Fruit fly (Drosophila melanogaster) whole organism, embryonic: Measurements from ENCODE around the gene CG10638.
A peak's percentile ranks its signal among the peaks of the same experiment; 100 is the strongest.

ENCODE experiments used
- Awh ChIP-seq: fragments of 200-800 bp; sonication (Bioruptor generic); IDR thresholded peaks from 2 replicates; pipeline ENCODE4, ENCODE4 v1.3.6; 2022; ENCODE audit warnings: missing biosample characterization, missing genetic modification characterization
- BEAF-32 ChIP-seq: fragments of 200-800 bp; sonication (Bioruptor generic); optimal IDR thresholded peaks from 3 replicates; lab custom pipeline; 2017; ENCODE audit warnings: missing biosample characterization, missing genetic modification characterization, mild to moderate bottlenecking, moderate library complexity, missing genetic modification reagents
- BtbVII ChIP-seq: fragments of 200-800 bp; sonication (Bioruptor generic); optimal IDR thresholded peaks from 3 replicates; lab custom pipeline; 2017; ENCODE audit warnings: missing biosample characterization, mild to moderate bottlenecking, missing genetic modification characterization
- C15 ChIP-seq: fragments of 200-800 bp; sonication (Bioruptor generic); IDR thresholded peaks from 3 replicates; pipeline ENCODE4 v1.3.6; 2022; ENCODE audit warnings: missing biosample characterization, missing genetic modification characterization
- CG1024 ChIP-seq: fragments of 200-800 bp; sonication (Bioruptor generic); IDR thresholded peaks from 2 replicates; pipeline ENCODE4 v1.3.6; 2022; ENCODE audit warnings: missing biosample characterization, missing genetic modification characterization
- CG10565 ChIP-seq: fragments of 200-800 bp; sonication (Bioruptor generic); optimal IDR thresholded peaks from 3 replicates; lab custom pipeline; 2016; ENCODE audit warnings: missing biosample characterization, mild to moderate bottlenecking, missing genetic modification characterization
- CG11093 ChIP-seq: fragments of 200-800 bp; sonication (Bioruptor generic); IDR thresholded peaks from 3 replicates; pipeline ENCODE4 v1.3.6; 2022; ENCODE audit warnings: missing biosample characterization, missing genetic modification characterization
- CG14050 ChIP-seq: fragments of 200-800 bp; sonication (Bioruptor generic); IDR thresholded peaks from 3 replicates; pipeline ENCODE4 v1.3.6; 2022; ENCODE audit warnings: missing biosample characterization, missing genetic modification characterization
- CG15011 ChIP-seq: fragments of 200-800 bp; sonication (Bioruptor generic); optimal IDR thresholded peaks from 3 replicates; lab custom pipeline; 2018; ENCODE audit warnings: missing biosample characterization, mild to moderate bottlenecking, missing genetic modification characterization
- CG17612 ChIP-seq: fragments of 200-800 bp; sonication (Bioruptor generic); IDR thresholded peaks from 2 replicates; pipeline ENCODE4 v1.3.6; 2022; ENCODE audit warnings: missing biosample characterization, missing genetic modification characterization
- CG18262 ChIP-seq: fragments of 200-800 bp; optimal IDR thresholded peaks from 3 replicates; lab custom pipeline; 2019; ENCODE audit warnings: missing biosample characterization, mild to moderate bottlenecking, missing genetic modification characterization, moderate library complexity
- CG30020 ChIP-seq: fragments of 200-800 bp; optimal IDR thresholded peaks from 2 replicates; lab custom pipeline; 2019; ENCODE audit warnings: missing biosample characterization, mild to moderate bottlenecking, missing genetic modification characterization, moderate library complexity
- CG31388 ChIP-seq: fragments of 200-800 bp; sonication (Bioruptor generic); optimal IDR thresholded peaks from 2 replicates; lab custom pipeline; 2016; ENCODE audit warnings: missing biosample characterization, missing genetic modification characterization
- CG5245 ChIP-seq: fragments of 200-800 bp; sonication (Bioruptor generic); optimal IDR thresholded peaks from 3 replicates; lab custom pipeline; 2016; ENCODE audit warnings: missing biosample characterization, missing genetic modification characterization
- CG6254 ChIP-seq: fragments of 200-800 bp; sonication (Bioruptor generic); optimal IDR thresholded peaks from 3 replicates; lab custom pipeline; 2017; ENCODE audit warnings: mild to moderate bottlenecking, missing biosample characterization, missing genetic modification reagents, missing genetic modification characterization
- CG7372 ChIP-seq: fragments of 200-800 bp; sonication (Bioruptor generic); IDR thresholded peaks from 2 replicates; pipeline ENCODE4 v1.3.6; 2022; ENCODE audit warnings: missing biosample characterization, missing genetic modification characterization
- D19A ChIP-seq: fragments of 200-800 bp; optimal IDR thresholded peaks from 3 replicates; lab custom pipeline; 2019; ENCODE audit warnings: missing biosample characterization, mild to moderate bottlenecking, missing genetic modification characterization, moderate library complexity
- Doc3 ChIP-seq: fragments of 200-800 bp; sonication (Bioruptor generic); IDR thresholded peaks from 3 replicates; pipeline ENCODE4 v1.3.6; 2022; ENCODE audit warnings: missing biosample characterization, missing genetic modification characterization; ENCODE audit not compliant: partially characterized antibody
- Gsc ChIP-seq: fragments of 200-800 bp; sonication (Bioruptor generic); IDR thresholded peaks from 2 replicates; pipeline ENCODE4 v1.3.6; 2022; ENCODE audit warnings: missing biosample characterization, missing genetic modification characterization
- H15 ChIP-seq: fragments of 200-800 bp; sonication (Bioruptor generic); IDR thresholded peaks from 3 replicates; pipeline ENCODE4 v1.3.6; 2022; ENCODE audit warnings: missing biosample characterization, missing genetic modification characterization
- HLH54F ChIP-seq: fragments of 200-800 bp; sonication (Bioruptor generic); optimal IDR thresholded peaks from 3 replicates; lab custom pipeline; 2016; ENCODE audit warnings: missing biosample characterization, missing genetic modification characterization
- Hr51 ChIP-seq, 2 experiments: fragments of 200-800 bp; sonication (Bioruptor generic); optimal IDR thresholded peaks; 2 replicates in 1 of 2; 3 replicates in 1 of 2; lab custom pipeline; 2016 to 2018; ENCODE audit warnings: missing biosample characterization in 2 of 2, missing genetic modification characterization in 2 of 2, mild to moderate bottlenecking in 1 of 2, moderate library complexity in 1 of 2
- MBD-R2 ChIP-seq: fragments of 200-800 bp; sonication (Bioruptor generic); IDR thresholded peaks from 2 replicates; pipeline ENCODE4 v1.3.6; 2022; ENCODE audit warnings: missing biosample characterization, missing genetic modification characterization
- NFAT ChIP-seq: fragments of 200-800 bp; sonication (Bioruptor generic); IDR thresholded peaks from 2 replicates; pipeline ENCODE4 v1.3.6; 2022; ENCODE audit warnings: missing biosample characterization, missing genetic modification characterization
- NfI ChIP-seq: fragments of 200-800 bp; sonication (Bioruptor generic); optimal IDR thresholded peaks from 3 replicates; lab custom pipeline; 2018; ENCODE audit warnings: missing biosample characterization, mild to moderate bottlenecking, missing genetic modification characterization, moderate library complexity
- Rfx ChIP-seq: fragments of 200-800 bp; sonication (Bioruptor generic); IDR thresholded peaks from 2 replicates; pipeline ENCODE4 v1.3.6; 2022; ENCODE audit warnings: missing biosample characterization, missing genetic modification characterization
- Rx ChIP-seq: fragments of 200-800 bp; sonication (Bioruptor generic); IDR thresholded peaks from 2 replicates; pipeline ENCODE4 v1.3.6; 2022; ENCODE audit warnings: missing biosample characterization, missing genetic modification characterization
- YL-1 ChIP-seq: fragments of 200-800 bp; sonication (Bioruptor generic); optimal IDR thresholded peaks from 3 replicates; lab custom pipeline; 2017; ENCODE audit warnings: missing biosample characterization, mild to moderate bottlenecking, missing genetic modification characterization
- ase ChIP-seq: fragments of 200-800 bp; sonication (Bioruptor generic); IDR thresholded peaks from 3 replicates; pipeline ENCODE4 v1.3.6; 2022; ENCODE audit warnings: missing biosample characterization, missing genetic modification characterization
- ash1 ChIP-seq: fragments of 200-800 bp; sonication (Bioruptor generic); optimal IDR thresholded peaks from 2 replicates; lab custom pipeline; 2018; ENCODE audit warnings: missing biosample characterization, mild to moderate bottlenecking, missing genetic modification characterization
- bowl ChIP-seq: fragments of 200-800 bp; sonication (Bioruptor generic); IDR thresholded peaks from 2 replicates; pipeline ENCODE4 v1.3.6; 2022; ENCODE audit warnings: missing biosample characterization, missing genetic modification characterization
- cg ChIP-seq: fragments of 200-800 bp; sonication (Bioruptor generic); optimal IDR thresholded peaks from 3 replicates; lab custom pipeline; 2019; ENCODE audit warnings: missing biosample characterization, mild to moderate bottlenecking, missing genetic modification characterization, moderate library complexity
- chinmo ChIP-seq: fragments of 200-800 bp; sonication (Bioruptor generic); IDR thresholded peaks from 4 replicates; pipeline ENCODE4 v1.3.6; 2022; ENCODE audit warnings: missing biosample characterization, missing genetic modification characterization; ENCODE audit not compliant: partially characterized antibody
- chn ChIP-seq: fragments of 200-800 bp; sonication (Bioruptor generic); optimal IDR thresholded peaks from 2 replicates; lab custom pipeline; 2016; ENCODE audit warnings: missing biosample characterization, missing genetic modification characterization
- crp ChIP-seq, 2 experiments: fragments of 200-800 bp; sonication (Bioruptor generic); optimal IDR thresholded peaks; 2 replicates in 1 of 2; 3 replicates in 1 of 2; lab custom pipeline; 2017; ENCODE audit warnings: missing biosample characterization in 2 of 2, missing genetic modification characterization in 2 of 2, mild to moderate bottlenecking in 1 of 2, moderate library complexity in 1 of 2
- dati ChIP-seq: fragments of 200-800 bp; sonication (Bioruptor generic); IDR thresholded peaks from 2 replicates; pipeline ENCODE4 v1.3.6; 2022; ENCODE audit warnings: missing biosample characterization, missing genetic modification characterization
- ems ChIP-seq: fragments of 200-800 bp; sonication (Bioruptor generic); optimal IDR thresholded peaks from 3 replicates; lab custom pipeline; 2016; ENCODE audit warnings: missing biosample characterization, missing genetic modification characterization
- esg ChIP-seq: fragments of 200-800 bp; sonication (Bioruptor generic); conservative IDR thresholded peaks from 2 replicates; pipeline ENCODE4 v1.3.6; 2022; ENCODE audit warnings: missing biosample characterization, missing genetic modification characterization
- exex ChIP-seq: fragments of 200-800 bp; sonication (Bioruptor generic); optimal IDR thresholded peaks from 4 replicates; lab custom pipeline; 2018; ENCODE audit warnings: missing biosample characterization, mild to moderate bottlenecking, missing genetic modification characterization, moderate library complexity
- gfzf ChIP-seq: fragments of 200-800 bp; sonication (Bioruptor generic); optimal IDR thresholded peaks from 2 replicates; lab custom pipeline; 2016; ENCODE audit warnings: missing biosample characterization, mild to moderate bottlenecking, missing genetic modification characterization, moderate library complexity
- grn ChIP-seq: fragments of 200-800 bp; sonication (Bioruptor generic); optimal IDR thresholded peaks from 3 replicates; lab custom pipeline; 2017; ENCODE audit warnings: missing biosample characterization, missing genetic modification characterization
- lilli ChIP-seq: fragments of 200-800 bp; sonication (Bioruptor generic); optimal IDR thresholded peaks from 3 replicates; lab custom pipeline; 2016; ENCODE audit warnings: missing biosample characterization, missing genetic modification characterization
- luna ChIP-seq: fragments of 200-800 bp; sonication (Bioruptor generic); optimal IDR thresholded peaks from 2 replicates; lab custom pipeline; 2016; ENCODE audit warnings: missing biosample characterization, missing genetic modification characterization
- nerfin-2 ChIP-seq: fragments of 200-800 bp; sonication (Bioruptor generic); IDR thresholded peaks from 2 replicates; pipeline ENCODE4 v1.3.6; 2022; ENCODE audit warnings: missing biosample characterization, missing genetic modification characterization; ENCODE audit not compliant: partially characterized antibody
- nmo ChIP-seq: fragments of 200-800 bp; sonication (Bioruptor generic); optimal IDR thresholded peaks from 2 replicates; lab custom pipeline; 2018; ENCODE audit warnings: missing biosample characterization, mild to moderate bottlenecking, missing genetic modification characterization, moderate library complexity
- onecut ChIP-seq: fragments of 200-800 bp; sonication (Bioruptor generic); IDR thresholded peaks from 2 replicates; pipeline ENCODE4 v1.3.6; 2022; ENCODE audit warnings: missing biosample characterization, missing genetic modification characterization
- p53 ChIP-seq: fragments of 200-800 bp; sonication (Bioruptor generic); optimal IDR thresholded peaks from 2 replicates; lab custom pipeline; 2016; ENCODE audit warnings: missing biosample characterization, missing genetic modification characterization
- repo ChIP-seq: fragments of 200-800 bp; sonication (Bioruptor generic); optimal IDR thresholded peaks from 2 replicates; lab custom pipeline; 2016; ENCODE audit warnings: missing biosample characterization, missing genetic modification characterization
- run ChIP-seq: fragments of 200-800 bp; sonication (Bioruptor generic); optimal IDR thresholded peaks from 3 replicates; lab custom pipeline; 2018; ENCODE audit warnings: missing biosample characterization, mild to moderate bottlenecking, missing genetic modification characterization
- seq ChIP-seq: fragments of 200-800 bp; sonication (Bioruptor generic); IDR thresholded peaks from 2 replicates; pipeline ENCODE4 v1.3.6; 2022; ENCODE audit warnings: missing biosample characterization, missing genetic modification characterization
- tio ChIP-seq: fragments of 200-800 bp; sonication (Bioruptor generic); optimal IDR thresholded peaks from 2 replicates; lab custom pipeline; 2017; ENCODE audit warnings: missing biosample characterization, missing genetic modification characterization, inconsistent platforms
- yki ChIP-seq: fragments of >200 bp; optimal IDR thresholded peaks from 3 replicates; lab custom pipeline; 2018

The CG10638 gene

dm6 chr3L:12523941-12524340 lies 22.8 kb upstream of the CG10638 start, which contains the start of the genes ver and Gcn5 (continued):
- TF ChIP-seq chinmo (GFP tag; lab: Robert Waterston, UW) (no peak), tio (no peak), H15 (GFP tag; lab: Robert Waterston, UW) (peak; percentile 94), CG31388 (GFP tag; lab: Kevin White, UChicago) (peak; percentile 80), chn (GFP tag; lab: Kevin White, UChicago) (peak; percentile 90), Rfx (GFP tag; lab: Robert Waterston, UW) (peak; percentile 95), CG6254 (GFP tag; lab: Kevin White, UChicago) (peak; percentile 83), CG15011 (peak; percentile 74), onecut (GFP tag; lab: Robert Waterston, UW) (peak; percentile 84), YL-1 (GFP tag; lab: Kevin White, UChicago) (peak; percentile 97), luna (GFP tag; lab: Kevin White, UChicago) (peak; percentile 82), bowl (peak; percentile 76), Hr51 (GFP tag; optimal IDR thresholded peaks at IDR 0.05; lab: Kevin White, UChicago) (peak; percentile 81 to 94), CG11093 (GFP tag; lab: Robert Waterston, UW) (peak; percentile 89), HLH54F (GFP tag; lab: Kevin White, UChicago) (peak; percentile 89), lilli (GFP tag; lab: Kevin White, UChicago) (peak; percentile 95), CG30020 (tag; lab: Kevin White, UChicago) (peak; percentile 72), p53 (GFP tag; lab: Kevin White, UChicago) (peak; percentile 27), CG10565 (peak; percentile 14), dati (GFP tag; lab: Robert Waterston, UW) (peak; percentile 79), CG7372 (GFP tag; lab: Robert Waterston, UW) (peak; percentile 94), ash1 (GFP tag; lab: Kevin White, UChicago) (no peak), repo (peak; percentile 49), CG18262 (tag; lab: Kevin White, UChicago) (peak; percentile 90), nerfin-2 (GFP tag; lab: Robert Waterston, UW) (no peak), MBD-R2 (GFP tag; lab: Robert Waterston, UW) (peak; percentile 87), CG17612 (peak; percentile 81), yki (lab: Kevin White, UChicago) (no peak), esg (GFP tag; lab: Robert Waterston, UW) (peak; percentile 89), cg (GFP tag; lab: Kevin White, UChicago) (no peak), BtbVII (peak; percentile 90), C15 (GFP tag; lab: Robert Waterston, UW) (peak; percentile 87; the same call in 2 of the 3 replicates), NFAT (GFP tag; lab: Robert Waterston, UW) (peak; percentile 91), CG14050 (peak; percentile 93), CG1024 (peak; percentile 90), seq (GFP tag; lab: Robert Waterston, UW) (peak; percentile 92), CG5245 (peak; percentile 67), gfzf (GFP tag; lab: Kevin White, UChicago) (peak; percentile 48), ase (GFP tag; lab: Robert Waterston, UW) (peak; percentile 91), D19A (tag; lab: Kevin White, UChicago) (peak; percentile 84), Rx (GFP tag; lab: Robert Waterston, UW) (peak; percentile 94), grn (GFP tag; lab: Kevin White, UChicago) (no peak), Gsc (GFP tag; lab: Robert Waterston, UW) (peak; percentile 72), crp (GFP tag; optimal IDR thresholded peaks at IDR 0.05; lab: Kevin White, UChicago) (peak in 1 of 2 experiments; percentile 65), ems (GFP tag; lab: Kevin White, UChicago) (peak; percentile 90), run (tag; lab: Kevin White, UChicago) (peak; percentile 75), exex (tag; lab: Kevin White, UChicago) (peak; percentile 73), BEAF-32 (GFP tag; lab: Kevin White, UChicago) (peak; percentile 39), NfI (GFP tag; lab: Kevin White, UChicago) (peak; percentile 93), nmo (peak; percentile 94), Awh (GFP tag; lab: Robert Waterston, UW) (peak; percentile 93), Doc3 (GFP tag; lab: Robert Waterston, UW) (no peak)
